Fruit fly (Drosophila melanogaster) Kc167 (cell line): ENCODE data around the gene CG33947.

Source experiments
- Myc ChIP-seq: fragments of >200 bp; optimal IDR thresholded peaks from 2 replicates; lab custom pipeline; 2017; ENCODE audit warnings: missing external identifiers
- Sin3A ChIP-seq: fragments of >200 bp; optimal IDR thresholded peaks from 2 replicates; lab custom pipeline; 2018; ENCODE audit warnings: missing external identifiers
- insv ChIP-seq: fragments of >200 bp; optimal IDR thresholded peaks from 3 replicates; lab custom pipeline; 2018; ENCODE audit warnings: missing external identifiers

- TF ChIP-seq Myc (lab: Kevin White, UChicago) (no peak), Sin3A (lab: Kevin White, UChicago) (no peak), insv (lab: Kevin White, UChicago) (no peak)
Observed at dm6 chr3L:11117733-11118132, 21.4 kb downstream of the CG33947 start.
